Fruit fly (Drosophila melanogaster) S2 (cell line): Measurements from ENCODE around the gene CG42258.

ENCODE experiments used
- CG8478 ChIP-seq: fragments of >200 bp; optimal IDR thresholded peaks from 2 replicates; lab custom pipeline; 2018
- CTCF ChIP-seq, 2 experiments: fragments of >200 bp; optimal IDR thresholded peaks; 2 replicates each; lab custom pipeline; 2018

- TF ChIP-seq CTCF (optimal IDR thresholded peaks at IDR 0.05; lab: Kevin White, UChicago) (no peak), CG8478 (lab: Kevin White, UChicago) (no peak)
These were observed 34.8 kb downstream of the CG42258 start for dm6 chrX:12498101-12498500.
